Worm (Caenorhabditis elegans): ENCODE measurements around the gene rmd-1.

DNA sequence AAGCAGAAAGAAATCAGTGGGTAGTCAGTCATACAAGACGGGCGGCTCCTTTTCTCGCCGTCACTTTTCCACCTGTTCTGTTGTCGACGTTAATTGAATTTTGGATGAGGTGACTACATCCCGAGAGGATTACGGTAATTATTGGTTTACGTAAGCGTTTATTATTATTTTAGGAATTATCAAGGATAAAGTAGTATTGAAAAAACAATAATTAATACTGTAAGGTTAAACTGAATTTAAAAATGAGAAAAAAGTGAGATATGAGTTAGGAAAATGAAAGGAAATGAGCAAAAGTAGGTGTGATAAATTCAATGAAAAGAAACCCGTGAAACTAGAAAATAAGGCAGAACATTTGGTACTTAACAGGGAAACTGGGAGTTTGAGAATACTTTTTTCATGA lies 19.9 kb upstream of the rmd-1 start, which contains the start of gene hlh-4:
- TF ChIP-seq T22C8.4 (GFP tag; IDR thresholded peaks at IDR 0.05) (no peak), ref-1 (GFP tag; conservative IDR thresholded peaks at IDR 0.05) (no peak), flt-1 (GFP tag; IDR thresholded peaks at IDR 0.05) (no peak), cog-1 (tag; optimal IDR thresholded peaks at IDR 0.05) (no peak), klf-2 (GFP tag; conservative IDR thresholded peaks at IDR 0.05) (no peak)

Data from whole organism, midembryonic.